Worm (Caenorhabditis elegans): ENCODE results near the gene T01D3.3.

DNA sequence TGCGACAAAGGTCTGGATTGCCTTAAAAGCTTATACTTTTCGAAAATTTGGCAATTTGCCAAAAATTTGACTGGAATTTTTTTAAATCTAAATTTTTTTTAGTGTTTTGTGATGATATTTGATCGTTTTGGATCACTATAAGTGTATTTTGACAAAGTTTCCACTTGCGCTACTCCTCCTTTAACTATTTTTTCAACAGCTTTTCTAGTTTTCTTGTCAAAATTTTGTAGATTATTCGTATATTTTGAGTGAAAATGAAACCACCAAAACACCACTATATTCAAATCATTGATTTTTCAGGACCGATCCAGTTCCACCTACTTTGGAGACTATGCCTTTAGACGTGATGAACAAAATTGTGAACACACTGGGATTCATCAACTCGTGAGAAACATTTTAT lies 21.5 kb downstream of the T01D3.3 start, which contains the start of gene fbxa-181:
- no peak for TF ChIP-seq tbx-8 (GFP tag; optimal IDR thresholded peaks at IDR 0.05)
- TF ChIP-seq lin-13 (tag; optimal IDR thresholded peaks at IDR 0.05): no peak
- TF ChIP-seq snpc-4 (tag; optimal IDR thresholded peaks at IDR 0.05): no peak
- no peak for TF ChIP-seq mep-1 (tag; optimal IDR thresholded peaks at IDR 0.05)
- no peak for TF ChIP-seq nhr-237 (tag; optimal IDR thresholded peaks at IDR 0.05)
- TF ChIP-seq elt-3 (tag; optimal IDR thresholded peaks at IDR 0.05): no peak
- no peak for TF ChIP-seq blmp-1 (tag; optimal IDR thresholded peaks at IDR 0.05)
- TF ChIP-seq ces-1 (GFP tag; optimal IDR thresholded peaks at IDR 0.05): no peak
- no peak for TF ChIP-seq pha-4 (tag; optimal IDR thresholded peaks at IDR 0.05)
- no peak for TF ChIP-seq ceh-43 (GFP tag; optimal IDR thresholded peaks at IDR 0.05)
- TF ChIP-seq ztf-11 (tag; optimal IDR thresholded peaks at IDR 0.05): no peak

Measured in whole organism, mixed stage, embryonic.